Worm (Caenorhabditis elegans) whole organism, L1 larva: Measurements from ENCODE around the gene sri-50.

ENCODE experiments used
- C04F5.9 ChIP-seq: sonication (generic microtip); optimal IDR thresholded peaks from 2 replicates; lab custom pipeline; 2016; ENCODE audit warnings: missing genetic modification characterization, missing compliant biosample characterization
- ama-1 ChIP-seq: fragments of 150-350 bp; optimal IDR thresholded peaks from 2 replicates; lab custom pipeline; 2014
- ceh-88 ChIP-seq: fragments of 200-800 bp; sonication (Bioruptor generic); IDR thresholded peaks from 2 replicates; pipeline ENCODE4 v1.3.6; 2022; ENCODE audit warnings: missing genetic modification characterization, missing compliant biosample characterization
- ces-1 ChIP-seq: fragments of 150-350 bp; optimal IDR thresholded peaks from 2 replicates; lab custom pipeline; 2014; ENCODE audit warnings: missing biosample characterization, missing genetic modification reagents, missing genetic modification characterization
- efl-1 ChIP-seq, 4 experiments: fragments of 150-350 bp; optimal IDR thresholded peaks in 3 of 4; peaks in 1 of 4; 1 replicate in 1 of 4; 2 replicates in 3 of 4; lab custom pipeline; 2014; ENCODE audit warnings: missing biosample characterization in 2 of 4, missing genetic modification characterization in 2 of 4, missing genetic modification reagents in 2 of 4
- egl-27 ChIP-seq, 2 experiments: fragments of 150-350 bp in 1 of 2; sonication (generic microtip); optimal IDR thresholded peaks; 3 replicates each; lab custom pipeline; 2017 to 2018; ENCODE audit warnings: missing biosample characterization in 2 of 2, missing genetic modification characterization in 2 of 2, missing genetic modification reagents in 2 of 2
- nhr-76 ChIP-seq: sonication (generic microtip); optimal IDR thresholded peaks from 2 replicates; lab custom pipeline; 2017; ENCODE audit warnings: missing biosample characterization, missing genetic modification characterization
- pag-3 ChIP-seq: sonication (generic microtip); optimal IDR thresholded peaks from 2 replicates; lab custom pipeline; 2017; ENCODE audit warnings: missing genetic modification characterization, mild to moderate bottlenecking, missing compliant biosample characterization, antibody characterized with exemption, borderline replicate concordance; ENCODE audit not compliant: insufficient read depth
- pax-3 ChIP-seq: fragments of 200-800 bp; sonication (Bioruptor generic); optimal IDR thresholded peaks from 2 replicates; lab custom pipeline; 2018; ENCODE audit warnings: mild to moderate bottlenecking, missing genetic modification characterization, moderate library complexity, missing compliant biosample characterization
- snpc-4 ChIP-seq: fragments of 150-350 bp; optimal IDR thresholded peaks from 2 replicates; lab custom pipeline; 2014; ENCODE audit warnings: missing biosample characterization, missing genetic modification characterization
- sox-4 ChIP-seq: sonication (generic microtip); optimal IDR thresholded peaks from 2 replicates; lab custom pipeline; 2016; ENCODE audit warnings: missing genetic modification characterization, missing compliant biosample characterization
- unc-62 ChIP-seq: fragments of 150-350 bp; optimal IDR thresholded peaks from 2 replicates; lab custom pipeline; 2014; ENCODE audit warnings: missing biosample characterization, missing genetic modification reagents, missing genetic modification characterization

DNA sequence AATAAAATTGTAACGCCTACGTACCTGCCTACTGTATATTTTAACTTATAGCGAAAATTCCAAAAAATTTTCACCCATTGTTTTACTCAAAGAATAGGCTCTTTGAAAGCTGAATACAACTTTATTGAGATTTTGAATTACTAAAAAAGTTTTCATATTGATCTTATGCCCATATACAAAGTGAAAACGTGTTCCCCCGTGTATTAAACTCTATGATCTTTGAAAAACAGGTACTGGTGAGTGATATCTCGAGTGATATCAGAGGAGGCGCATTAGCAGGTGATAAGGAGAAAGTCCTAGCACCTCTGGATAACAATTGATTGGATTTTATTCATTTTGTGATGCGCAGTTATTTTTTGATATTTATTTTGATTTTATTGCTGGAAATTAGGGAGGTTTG lies 36.7 kb downstream of the sri-50 start, which contains the start of gene C17F4.3:
- TF ChIP-seq unc-62 = no peak
- no peak for TF ChIP-seq ceh-88
- TF ChIP-seq ama-1 = no peak
- no peak for TF ChIP-seq egl-27 (tag; optimal IDR thresholded peaks at IDR 0.05; lab: Kevin White, UChicago)
- no peak for TF ChIP-seq C04F5.9 (tag; lab: Kevin White, UChicago)
- no peak for TF ChIP-seq ces-1 (GFP tag; lab: Kevin White, UChicago)
- no peak for TF ChIP-seq snpc-4
- no peak for TF ChIP-seq efl-1 (optimal IDR thresholded peaks at IDR 0.05; lab: Kevin White, UChicago)
- no peak for TF ChIP-seq efl-1 (GFP tag; optimal IDR thresholded peaks at IDR 0.05 in 1 of 2; lab: Kevin White, UChicago)
- TF ChIP-seq nhr-76 (tag; lab: Kevin White, UChicago) = no peak
- TF ChIP-seq sox-4 (tag; lab: Kevin White, UChicago) = no peak
- no peak for TF ChIP-seq pag-3 (tag; lab: Kevin White, UChicago)
- TF ChIP-seq pax-3 (tag; lab: Kevin White, UChicago) = no peak
